Worm (Caenorhabditis elegans) whole organism, L1 larva: Measurements from ENCODE around the gene srsy-2.

Source experiments
- C04F5.9 ChIP-seq: sonication (generic microtip); optimal IDR thresholded peaks from 2 replicates; lab custom pipeline; 2016; ENCODE audit warnings: missing genetic modification characterization, missing compliant biosample characterization
- Y116A8C.19 ChIP-seq: sonication (generic microtip); optimal IDR thresholded peaks from 2 replicates; lab custom pipeline; 2016; ENCODE audit warnings: missing compliant biosample characterization, missing genetic modification characterization, borderline replicate concordance
- aha-1 ChIP-seq: fragments of 150-350 bp; optimal IDR thresholded peaks from 2 replicates; lab custom pipeline; 2014; ENCODE audit warnings: missing biosample characterization, missing genetic modification characterization
- alr-1 ChIP-seq: fragments of 200-800 bp; sonication (Bioruptor generic); optimal IDR thresholded peaks from 2 replicates; lab custom pipeline; 2018; ENCODE audit warnings: borderline replicate concordance, mild to moderate bottlenecking, missing genetic modification characterization, missing compliant biosample characterization
- ama-1 ChIP-seq: fragments of 150-350 bp; optimal IDR thresholded peaks from 2 replicates; lab custom pipeline; 2014
- ceh-8 ChIP-seq: fragments of 200-800 bp; sonication (Bioruptor generic); optimal IDR thresholded peaks from 2 replicates; lab custom pipeline; 2018; ENCODE audit warnings: mild to moderate bottlenecking, missing genetic modification characterization, moderate library complexity, missing compliant biosample characterization
- ceh-82 ChIP-seq, 3 experiments: fragments of 150-350 bp in 1 of 3; sonication (generic microtip) in 2 of 3; optimal IDR thresholded peaks; 2 replicates each; lab custom pipeline; 2014 to 2017; ENCODE audit warnings: missing biosample characterization in 3 of 3, missing genetic modification characterization in 3 of 3
- ces-1 ChIP-seq: fragments of 150-350 bp; optimal IDR thresholded peaks from 2 replicates; lab custom pipeline; 2014; ENCODE audit warnings: missing biosample characterization, missing genetic modification reagents, missing genetic modification characterization
- dpl-1 ChIP-seq, 3 experiments: fragments of 150-350 bp in 2 of 3; sonication (generic microtip) in 1 of 3; optimal IDR thresholded peaks; 2 replicates each; lab custom pipeline; 2014 to 2017; ENCODE audit warnings: missing biosample characterization in 3 of 3, missing genetic modification characterization in 3 of 3, missing genetic modification reagents in 3 of 3
- dsc-1 ChIP-seq: sonication (generic microtip); optimal IDR thresholded peaks from 2 replicates; lab custom pipeline; 2016; ENCODE audit warnings: mild to moderate bottlenecking, missing genetic modification characterization, missing compliant biosample characterization
- efl-1 ChIP-seq, 4 experiments: fragments of 150-350 bp; optimal IDR thresholded peaks in 3 of 4; peaks in 1 of 4; 1 replicate in 1 of 4; 2 replicates in 3 of 4; lab custom pipeline; 2014; ENCODE audit warnings: missing biosample characterization in 2 of 4, missing genetic modification characterization in 2 of 4, missing genetic modification reagents in 2 of 4
- efl-3 ChIP-seq: fragments of 200-800 bp; sonication (Bioruptor generic); optimal IDR thresholded peaks from 2 replicates; lab custom pipeline; 2018; ENCODE audit warnings: mild to moderate bottlenecking, missing genetic modification characterization, missing compliant biosample characterization
- egl-27 ChIP-seq, 2 experiments: fragments of 150-350 bp in 1 of 2; sonication (generic microtip); optimal IDR thresholded peaks; 3 replicates each; lab custom pipeline; 2017 to 2018; ENCODE audit warnings: missing biosample characterization in 2 of 2, missing genetic modification characterization in 2 of 2, missing genetic modification reagents in 2 of 2
- elt-2 ChIP-seq: sonication (generic microtip); optimal IDR thresholded peaks from 2 replicates; lab custom pipeline; 2016; ENCODE audit warnings: missing genetic modification characterization, mild to moderate bottlenecking, inconsistent platforms, missing compliant biosample characterization, missing genetic modification reagents
- elt-3 ChIP-seq, 6 experiments: fragments of 150-350 bp in 1 of 6; sonication (generic microtip); optimal IDR thresholded peaks; 2 replicates each; lab custom pipeline; 2017 to 2018; ENCODE audit warnings: missing biosample characterization in 6 of 6, missing genetic modification characterization in 6 of 6, inconsistent platforms in 1 of 6
- ets-5 ChIP-seq: fragments of 200-800 bp; sonication (Bioruptor generic); IDR thresholded peaks from 2 replicates; pipeline ENCODE4 v1.3.6; 2022; ENCODE audit warnings: missing genetic modification characterization, missing compliant biosample characterization
- fkh-10 ChIP-seq: sonication (generic microtip); optimal IDR thresholded peaks from 2 replicates; lab custom pipeline; 2017; ENCODE audit warnings: missing biosample characterization, missing genetic modification reagents, missing genetic modification characterization
- fkh-4 ChIP-seq: sonication (generic microtip); optimal IDR thresholded peaks from 2 replicates; lab custom pipeline; 2016; ENCODE audit warnings: missing compliant biosample characterization, missing genetic modification characterization, borderline replicate concordance
- fkh-8 ChIP-seq: sonication (generic microtip); optimal IDR thresholded peaks from 2 replicates; lab custom pipeline; 2016; ENCODE audit warnings: mild to moderate bottlenecking, missing genetic modification characterization, missing compliant biosample characterization
- grh-1 ChIP-seq: fragments of 200-800 bp; sonication (Bioruptor generic); IDR thresholded peaks from 2 replicates; pipeline ENCODE4 v1.3.6; 2022; ENCODE audit warnings: missing genetic modification reagents, missing genetic modification characterization, missing compliant biosample characterization
- hlh-4 ChIP-seq: sonication (generic microtip); optimal IDR thresholded peaks from 2 replicates; lab custom pipeline; 2016; ENCODE audit warnings: mild to moderate bottlenecking, missing genetic modification characterization, missing compliant biosample characterization
- irx-1 ChIP-seq: sonication (generic microtip); optimal IDR thresholded peaks from 2 replicates; lab custom pipeline; 2016; ENCODE audit warnings: missing genetic modification characterization, missing compliant biosample characterization
- isw-1 ChIP-seq: fragments of 200-800 bp; sonication (Bioruptor generic); IDR thresholded peaks from 2 replicates; pipeline ENCODE4 v1.3.6; 2022; ENCODE audit warnings: missing genetic modification characterization, missing compliant biosample characterization
- jun-1 ChIP-seq: fragments of 150-350 bp; optimal IDR thresholded peaks from 2 replicates; lab custom pipeline; 2014; ENCODE audit warnings: missing biosample characterization, missing genetic modification reagents, missing genetic modification characterization
- lin-13 ChIP-seq: fragments of 150-350 bp; optimal IDR thresholded peaks from 2 replicates; lab custom pipeline; 2014; ENCODE audit warnings: missing biosample characterization, missing genetic modification reagents, missing genetic modification characterization
- lin-14 ChIP-seq: fragments of 200-800 bp; sonication (Bioruptor generic); optimal IDR thresholded peaks from 2 replicates; lab custom pipeline; 2018; ENCODE audit warnings: mild to moderate bottlenecking, missing genetic modification characterization, moderate library complexity, missing compliant biosample characterization
- lin-39 ChIP-seq: fragments of 150-350 bp; optimal IDR thresholded peaks from 2 replicates; lab custom pipeline; 2014; ENCODE audit warnings: missing biosample characterization, missing genetic modification reagents, missing genetic modification characterization
- mdl-1 ChIP-seq, 2 experiments: fragments of 150-350 bp; optimal IDR thresholded peaks; 2 replicates each; lab custom pipeline; 2014 to 2017; ENCODE audit warnings: missing biosample characterization in 2 of 2, missing genetic modification characterization in 2 of 2, inconsistent platforms in 1 of 2
- nhr-12 ChIP-seq: sonication (generic microtip); optimal IDR thresholded peaks from 2 replicates; lab custom pipeline; 2017; ENCODE audit warnings: missing biosample characterization, missing genetic modification characterization
- nhr-19 ChIP-seq: fragments of 200-800 bp; sonication (Bioruptor generic); conservative IDR thresholded peaks from 2 replicates; pipeline ENCODE4 v1.3.6; 2022; ENCODE audit warnings: missing genetic modification characterization, missing compliant biosample characterization
- nhr-28 ChIP-seq: fragments of 150-350 bp; optimal IDR thresholded peaks from 2 replicates; lab custom pipeline; 2014; ENCODE audit warnings: missing biosample characterization, missing genetic modification characterization
- nhr-71 ChIP-seq: sonication (generic microtip); optimal IDR thresholded peaks from 2 replicates; lab custom pipeline; 2016; ENCODE audit warnings: mild to moderate bottlenecking, missing genetic modification characterization, moderate library complexity, missing compliant biosample characterization
- nhr-76 ChIP-seq: sonication (generic microtip); optimal IDR thresholded peaks from 2 replicates; lab custom pipeline; 2017; ENCODE audit warnings: missing biosample characterization, missing genetic modification characterization
- nhr-77 ChIP-seq: fragments of 150-350 bp; optimal IDR thresholded peaks from 2 replicates; lab custom pipeline; 2014; ENCODE audit warnings: missing biosample characterization, missing genetic modification characterization
- nhr-85 ChIP-seq: sonication (generic microtip); peaks from one replicate; lab custom pipeline; 2016; ENCODE audit warnings: missing genetic modification characterization, inconsistent platforms, missing compliant biosample characterization
- nhr-90 ChIP-seq: sonication (generic microtip); optimal IDR thresholded peaks from 2 replicates; lab custom pipeline; 2016; ENCODE audit warnings: mild to moderate bottlenecking, missing genetic modification characterization, missing compliant biosample characterization; ENCODE audit not compliant: poor library complexity
- rnt-1 ChIP-seq: sonication (generic microtip); optimal IDR thresholded peaks from 2 replicates; lab custom pipeline; 2016; ENCODE audit warnings: mild to moderate bottlenecking, missing genetic modification characterization, moderate library complexity, missing compliant biosample characterization
- skn-1 ChIP-seq: fragments of 150-350 bp; optimal IDR thresholded peaks from 2 replicates; lab custom pipeline; 2014; ENCODE audit warnings: missing biosample characterization, missing genetic modification characterization
- snpc-4 ChIP-seq: fragments of 150-350 bp; optimal IDR thresholded peaks from 2 replicates; lab custom pipeline; 2014; ENCODE audit warnings: missing biosample characterization, missing genetic modification characterization
- swsn-7 ChIP-seq: sonication (generic microtip); optimal IDR thresholded peaks from 2 replicates; lab custom pipeline; 2016; ENCODE audit warnings: missing genetic modification characterization, missing compliant biosample characterization
- unc-130 ChIP-seq: fragments of 150-350 bp; optimal IDR thresholded peaks from 2 replicates; lab custom pipeline; 2017; ENCODE audit warnings: missing biosample characterization, missing genetic modification characterization, inconsistent platforms
- unc-30 ChIP-seq: sonication (generic microtip); optimal IDR thresholded peaks from 2 replicates; lab custom pipeline; 2017; ENCODE audit warnings: missing biosample characterization, missing genetic modification characterization
- unc-62 ChIP-seq: fragments of 150-350 bp; optimal IDR thresholded peaks from 2 replicates; lab custom pipeline; 2014; ENCODE audit warnings: missing biosample characterization, missing genetic modification reagents, missing genetic modification characterization
- unc-98 ChIP-seq: fragments of 200-800 bp; sonication (Bioruptor generic); IDR thresholded peaks from 2 replicates; pipeline ENCODE4 v1.3.6; 2022; ENCODE audit warnings: missing genetic modification characterization, missing compliant biosample characterization
- vab-15 ChIP-seq: sonication (generic microtip); optimal IDR thresholded peaks from 2 replicates; lab custom pipeline; 2017; ENCODE audit warnings: missing genotype, mild to moderate bottlenecking, missing genetic modification characterization, missing compliant biosample characterization
- xbp-1 ChIP-seq: sonication (generic microtip); optimal IDR thresholded peaks from 2 replicates; lab custom pipeline; 2016; ENCODE audit warnings: missing genetic modification characterization, missing compliant biosample characterization
- ztf-11 ChIP-seq, 2 experiments: sonication (generic microtip); optimal IDR thresholded peaks; 2 replicates each; lab custom pipeline; 2016 to 2017; ENCODE audit warnings: missing genetic modification characterization in 2 of 2, missing biosample characterization in 1 of 2, missing compliant biosample characterization in 1 of 2
- ztf-4 ChIP-seq: fragments of 150-350 bp; optimal IDR thresholded peaks from 2 replicates; lab custom pipeline; 2014; ENCODE audit warnings: missing biosample characterization, missing genetic modification characterization

The srsy-2 gene

ce11 chrII:6250782-6251461, 24.0 kb upstream of the srsy-2 start, which contains the start of gene phb-2 (continued):
- TF ChIP-seq ets-5 (GFP tag; lab: Robert Waterston, UW), result no peak
- TF ChIP-seq nhr-19 (GFP tag; lab: Robert Waterston, UW), result peak; percentile 79
- TF ChIP-seq irx-1 (tag; lab: Kevin White, UChicago), result peak; percentile 49
- TF ChIP-seq nhr-77 (tag; lab: Kevin White, UChicago), result peak; percentile 43
- no peak for TF ChIP-seq lin-39
- TF ChIP-seq swsn-7 (tag; lab: Kevin White, UChicago), result peak; percentile 70
- peak; percentile 16 for TF ChIP-seq vab-15
- TF ChIP-seq unc-130, result peak; percentile 82
- TF ChIP-seq efl-1 (optimal IDR thresholded peaks at IDR 0.05; lab: Kevin White, UChicago), result peak; percentile 92 to 99
- TF ChIP-seq efl-1 (GFP tag; optimal IDR thresholded peaks at IDR 0.05 in 1 of 2; lab: Kevin White, UChicago), result peak; percentile 98 to 100
- TF ChIP-seq dpl-1 (GFP tag; optimal IDR thresholded peaks at IDR 0.05; lab: Kevin White, UChicago), result peak; percentile 97 to 98 (median 97)
- no peak for TF ChIP-seq alr-1 (tag; lab: Kevin White, UChicago)
- TF ChIP-seq nhr-28, result no peak
- TF ChIP-seq dsc-1 (tag; lab: Kevin White, UChicago), result peak; percentile 44

ce11 chrII:6248503-6248902, 21.6 kb upstream of the srsy-2 start:
- TF ChIP-seq nhr-71 (tag; lab: Kevin White, UChicago) (peak; percentile 58), nhr-12 (tag; lab: Kevin White, UChicago) (no peak), irx-1 (tag; lab: Kevin White, UChicago) (peak; percentile 31), ama-1 (no peak), ceh-8 (no peak), fkh-4 (tag; lab: Kevin White, UChicago) (no peak), fkh-10 (GFP tag; lab: Kevin White, UChicago) (no peak), unc-98 (GFP tag; lab: Robert Waterston, UW) (no peak), skn-1 (peak; percentile 27), grh-1 (GFP tag; lab: Robert Waterston, UW) (no peak), dsc-1 (tag; lab: Kevin White, UChicago) (peak; percentile 28), nhr-19 (GFP tag; lab: Robert Waterston, UW) (peak; percentile 57), egl-27 (tag; optimal IDR thresholded peaks at IDR 0.05; lab: Kevin White, UChicago) (no peak), hlh-4 (tag; lab: Kevin White, UChicago) (no peak), jun-1 (tag; lab: Kevin White, UChicago) (no peak), ztf-11 (tag; optimal IDR thresholded peaks at IDR 0.05; lab: Kevin White, UChicago) (no peak), rnt-1 (peak; percentile 52), snpc-4 (no peak), elt-3 (tag; optimal IDR thresholded peaks at IDR 0.05; lab: Kevin White, UChicago) (peak in 1 of 6 experiments; percentile 10), swsn-7 (tag; lab: Kevin White, UChicago) (peak; percentile 58), ces-1 (GFP tag; lab: Kevin White, UChicago) (no peak), lin-39 (no peak), C04F5.9 (tag; lab: Kevin White, UChicago) (no peak), ceh-82 (tag; optimal IDR thresholded peaks at IDR 0.05; lab: Kevin White, UChicago) (peak; percentile 4 to 36 (median 20)), efl-3 (GFP tag; lab: Kevin White, UChicago) (no peak), alr-1 (tag; lab: Kevin White, UChicago) (no peak), Y116A8C.19 (tag; lab: Kevin White, UChicago) (no peak), unc-30 (tag; lab: Kevin White, UChicago) (no peak), unc-62 (GFP tag; lab: Kevin White, UChicago) (no peak), nhr-77 (tag; lab: Kevin White, UChicago) (peak; percentile 47), lin-13 (GFP tag; lab: Kevin White, UChicago) (no peak), xbp-1 (tag; lab: Kevin White, UChicago) (peak; percentile 20), nhr-76 (no peak), dpl-1 (GFP tag; optimal IDR thresholded peaks at IDR 0.05; lab: Kevin White, UChicago) (peak; percentile 54 to 68 (median 63)), aha-1 (no peak), elt-2 (tag; lab: Kevin White, UChicago) (peak; percentile 29), mdl-1 (tag; optimal IDR thresholded peaks at IDR 0.05; lab: Kevin White, UChicago) (peak in 1 of 2 experiments; percentile 49), nhr-85 (tag; lab: Kevin White, UChicago) (peak; percentile 80), fkh-8 (tag; lab: Kevin White, UChicago) (no peak), ets-5 (GFP tag; lab: Robert Waterston, UW) (no peak), nhr-90 (tag; lab: Kevin White, UChicago) (peak; percentile 64), ztf-4 (tag; lab: Kevin White, UChicago) (no peak), isw-1 (no peak), lin-14 (no peak)
